Fruit fly (Drosophila melanogaster): ENCODE data around the gene Idh3b.

DNA sequence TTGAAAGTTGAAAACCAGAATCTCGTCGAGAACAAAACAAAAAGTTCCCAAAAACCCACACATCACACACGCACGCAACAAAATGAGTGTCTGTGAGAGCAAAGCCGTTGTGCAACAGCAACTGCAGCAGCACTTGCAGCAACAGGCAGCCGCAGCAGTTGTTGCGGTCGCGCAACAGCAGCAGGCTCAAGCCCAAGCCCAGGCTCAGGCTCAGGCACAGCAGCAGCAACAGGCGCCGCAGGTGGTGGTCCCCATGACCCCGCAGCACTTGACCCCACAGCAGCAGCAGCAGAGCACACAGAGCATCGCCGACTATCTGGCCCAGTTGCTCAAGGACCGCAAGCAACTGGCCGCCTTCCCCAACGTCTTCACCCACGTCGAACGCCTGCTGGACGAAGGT, 23.8 kb upstream of the Idh3b start:
- TF ChIP-seq usp (GFP tag; optimal IDR thresholded peaks at IDR 0.05) (no peak), Dll (optimal IDR thresholded peaks at IDR 0.05) (no peak), psq (optimal IDR thresholded peaks at IDR 0.05) (no peak), pan (optimal IDR thresholded peaks at IDR 0.05) (no peak)
